Fruit fly (Drosophila melanogaster): ENCODE data around the gene CG8578.
A peak's percentile ranks its signal among the peaks of the same experiment; 100 is the strongest.

CG8578 gene

DNA sequence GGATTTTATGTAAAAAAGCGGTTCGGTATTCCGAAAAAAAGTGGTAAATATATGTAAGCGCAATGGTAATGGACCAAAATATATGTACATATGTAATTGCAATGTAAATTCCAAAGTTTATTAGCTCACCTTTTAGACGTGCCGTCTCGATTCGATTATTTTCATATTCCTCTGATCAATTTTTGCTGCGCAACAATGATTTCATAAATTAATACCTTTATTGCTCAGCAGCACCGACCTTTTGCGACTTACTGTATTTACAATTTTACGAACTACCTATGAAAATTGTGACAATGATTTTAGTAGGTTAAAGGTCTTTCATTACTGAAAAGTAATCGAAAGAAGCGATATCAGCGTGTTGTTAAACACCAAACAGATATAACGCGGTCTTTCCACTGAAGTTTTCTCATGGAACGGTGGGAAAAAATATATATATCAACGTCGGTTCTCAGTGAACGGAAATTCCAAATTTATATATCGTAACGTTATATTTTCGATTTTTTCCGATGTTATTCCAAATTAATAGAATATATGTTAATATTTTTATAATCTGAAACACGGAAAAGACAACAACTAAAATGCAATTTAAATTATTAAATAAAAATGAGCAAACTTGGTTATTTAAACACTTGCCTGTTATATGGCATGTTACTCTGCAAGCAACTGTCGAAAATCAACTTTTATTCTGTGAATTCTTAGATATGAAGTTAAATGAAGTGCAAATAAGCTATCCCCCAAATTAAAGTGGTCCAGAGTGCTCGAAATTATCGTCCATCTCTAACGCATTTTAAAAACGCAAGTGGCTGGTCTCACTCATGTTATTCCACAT, 45.7 kb downstream of the CG8578 start, which contains the start of the genes MSBP and CG15916 (continued):
- TF ChIP-seq sr (GFP tag; IDR thresholded peaks at IDR 0.05) (no peak), Bgb (GFP tag; IDR thresholded peaks at IDR 0.05; ENCODE audit: partially characterized antibody) (no peak; the same call in 1 of the 2 replicates), hkb (optimal IDR thresholded peaks at IDR 0.05) (no peak), hkb (GFP tag; IDR thresholded peaks at IDR 0.05) (no peak), ranshi (GFP tag; IDR thresholded peaks at IDR 0.05) (no peak), CG34422 (GFP tag; IDR thresholded peaks at IDR 0.05) (0 out of 3 replicates have a peak, but pooled peaks have one; percentile 14), salm (tag; optimal IDR thresholded peaks at IDR 0.05) (no peak), CG10366 (GFP tag; IDR thresholded peaks at IDR 0.05) (no peak), CG32767 (GFP tag; IDR thresholded peaks at IDR 0.05) (no peak), CG32532 (GFP tag; IDR thresholded peaks at IDR 0.05) (no peak), CG13894 (tag; optimal IDR thresholded peaks at IDR 0.05) (no peak), BEAF-32 (GFP tag; optimal IDR thresholded peaks at IDR 0.05) (peak; percentile 72), CG14441 (GFP tag; IDR thresholded peaks at IDR 0.05) (no peak), CG5180 (GFP tag; optimal IDR thresholded peaks at IDR 0.05) (no peak), sens-2 (GFP tag; IDR thresholded peaks at IDR 0.05) (no peak), kay (GFP tag; optimal IDR thresholded peaks at IDR 0.05) (no peak), gfzf (GFP tag; optimal IDR thresholded peaks at IDR 0.05) (peak; percentile 59), Bdp1 (GFP tag; optimal IDR thresholded peaks at IDR 0.05) (no peak), CG14710 (tag; optimal IDR thresholded peaks at IDR 0.05) (peak; percentile 66), Tbp (GFP tag; optimal IDR thresholded peaks at IDR 0.05) (no peak), CG4424 (GFP tag; optimal IDR thresholded peaks at IDR 0.05) (peak; percentile 34), TFAM (GFP tag; optimal IDR thresholded peaks at IDR 0.05) (no peak), Asciz (GFP tag; optimal IDR thresholded peaks at IDR 0.05) (no peak), Hr78 (GFP tag; optimal IDR thresholded peaks at IDR 0.05) (peak in 1 of 2 experiments; percentile 87), CG11560 (tag; IDR thresholded peaks at IDR 0.05) (no peak), mirr (GFP tag; optimal IDR thresholded peaks at IDR 0.05) (no peak), CG9876 (GFP tag; optimal IDR thresholded peaks at IDR 0.05) (no peak), Chrac-16 (GFP tag; optimal IDR thresholded peaks at IDR 0.05) (peak; percentile 26), HmgD (GFP tag; optimal IDR thresholded peaks at IDR 0.05) (no peak), crp (GFP tag; optimal IDR thresholded peaks at IDR 0.05) (no peak), CG12236 (GFP tag; optimal IDR thresholded peaks at IDR 0.05) (no peak), CG7745 (tag; optimal IDR thresholded peaks at IDR 0.05) (no peak), pzg (GFP tag; optimal IDR thresholded peaks at IDR 0.05) (peak; percentile 20), ap (GFP tag; IDR thresholded peaks at IDR 0.05) (no peak), E2f1 (GFP tag; IDR thresholded peaks at IDR 0.05) (no peak), CG1529 (GFP tag; optimal IDR thresholded peaks at IDR 0.05) (no peak), CG3995 (GFP tag; optimal IDR thresholded peaks at IDR 0.05) (peak; percentile 76), danr (GFP tag; IDR thresholded peaks at IDR 0.05) (no peak), CG10209 (GFP tag; optimal IDR thresholded peaks at IDR 0.05) (peak; percentile 57), CG9817 (tag; optimal IDR thresholded peaks at IDR 0.05) (no peak), chm (GFP tag; IDR thresholded peaks at IDR 0.05) (no peak), odd (GFP tag; optimal IDR thresholded peaks at IDR 0.05) (no peak), CG30020 (tag; optimal IDR thresholded peaks at IDR 0.05) (peak; percentile 98), CG11085 (GFP tag; IDR thresholded peaks at IDR 0.05) (no peak), Oaz (GFP tag; IDR thresholded peaks at IDR 0.05) (no peak), CG11695 (GFP tag; IDR thresholded peaks at IDR 0.05) (no peak), CG6813 (GFP tag; optimal IDR thresholded peaks at IDR 0.05) (no peak), CG10274 (GFP tag; optimal IDR thresholded peaks at IDR 0.05) (no peak), zen (tag; optimal IDR thresholded peaks at IDR 0.05) (peak; percentile 9), nau (GFP tag; optimal IDR thresholded peaks at IDR 0.05) (no peak)

All from whole organism, embryonic.